Worm (Caenorhabditis elegans) whole organism, L3 larva: ENCODE data around the gene lpd-9.

Experiments
- R02D3.7 ChIP-seq: fragments of 150-350 bp; optimal IDR thresholded peaks from 2 replicates; lab custom pipeline; 2014; ENCODE audit warnings: missing biosample characterization, missing genetic modification characterization
- ZK546.5 ChIP-seq: sonication (generic microtip); optimal IDR thresholded peaks from 2 replicates; lab custom pipeline; 2017; ENCODE audit warnings: missing biosample characterization, missing genetic modification characterization
- ceh-28 ChIP-seq: fragments of 150-350 bp; optimal IDR thresholded peaks from 2 replicates; lab custom pipeline; 2014; ENCODE audit warnings: missing biosample characterization, missing genetic modification reagents, missing genetic modification characterization
- ceh-82 ChIP-seq: fragments of 150-350 bp; optimal IDR thresholded peaks from 2 replicates; lab custom pipeline; 2014; ENCODE audit warnings: missing biosample characterization, missing genetic modification characterization
- egl-27 ChIP-seq: sonication (generic microtip); optimal IDR thresholded peaks from 4 replicates; lab custom pipeline; 2017; ENCODE audit warnings: missing biosample characterization, missing genetic modification reagents, missing genetic modification characterization
- egl-5 ChIP-seq: fragments of 150-350 bp; optimal IDR thresholded peaks from 2 replicates; lab custom pipeline; 2017; ENCODE audit warnings: missing biosample characterization, missing genetic modification reagents, missing genetic modification characterization, inconsistent platforms
- elt-1 ChIP-seq: fragments of 150-350 bp; optimal IDR thresholded peaks from 2 replicates; lab custom pipeline; 2014; ENCODE audit warnings: missing biosample characterization, missing genetic modification characterization
- elt-2 ChIP-seq: sonication (generic microtip); optimal IDR thresholded peaks from 2 replicates; lab custom pipeline; 2016; ENCODE audit warnings: missing genetic modification reagents, mild to moderate bottlenecking, missing genetic modification characterization, missing compliant biosample characterization
- elt-3 ChIP-seq, 3 experiments: fragments of 150-350 bp in 1 of 3; sonication (generic microtip) in 2 of 3; optimal IDR thresholded peaks; 2 replicates in 2 of 3; 4 replicates in 1 of 3; lab custom pipeline; 2014 to 2017; ENCODE audit warnings: missing biosample characterization in 3 of 3, missing genetic modification characterization in 3 of 3
- fkh-2 ChIP-seq: fragments of 150-350 bp; optimal IDR thresholded peaks from 2 replicates; lab custom pipeline; 2014; ENCODE audit warnings: missing biosample characterization, missing genetic modification reagents, missing genetic modification characterization
- jun-1 ChIP-seq: fragments of 150-350 bp; optimal IDR thresholded peaks from 2 replicates; lab custom pipeline; 2014; ENCODE audit warnings: missing biosample characterization, missing genetic modification reagents, missing genetic modification characterization
- lin-15B ChIP-seq: fragments of 150-350 bp; optimal IDR thresholded peaks from 2 replicates; lab custom pipeline; 2014; ENCODE audit warnings: missing biosample characterization, missing genetic modification characterization
- lin-39 ChIP-seq: fragments of 150-350 bp; optimal IDR thresholded peaks from 2 replicates; lab custom pipeline; 2018; ENCODE audit warnings: missing biosample characterization, missing genetic modification reagents, missing genetic modification characterization
- lsy-12 ChIP-seq: sonication (generic microtip); optimal IDR thresholded peaks from 2 replicates; lab custom pipeline; 2016; ENCODE audit warnings: mild to moderate bottlenecking, missing genetic modification characterization, missing compliant biosample characterization
- mdl-1 ChIP-seq: fragments of 150-350 bp; optimal IDR thresholded peaks from 2 replicates; lab custom pipeline; 2014; ENCODE audit warnings: missing biosample characterization, missing genetic modification characterization
- mml-1 ChIP-seq: fragments of 150-350 bp; sonication (generic microtip); optimal IDR thresholded peaks from 3 replicates; lab custom pipeline; 2014; ENCODE audit warnings: missing biosample characterization, missing genetic modification characterization
- nfya-1 ChIP-seq: sonication (generic microtip); optimal IDR thresholded peaks from 2 replicates; lab custom pipeline; 2017; ENCODE audit warnings: missing genetic modification characterization, mild to moderate bottlenecking, missing compliant biosample characterization, antibody characterized with exemption, moderate library complexity; ENCODE audit not compliant: insufficient read depth
- nhr-11 ChIP-seq: fragments of 150-350 bp; optimal IDR thresholded peaks from 2 replicates; lab custom pipeline; 2014; ENCODE audit warnings: missing biosample characterization, missing genetic modification characterization
- nhr-23 ChIP-seq: fragments of 150-350 bp; optimal IDR thresholded peaks from 2 replicates; lab custom pipeline; 2014; ENCODE audit warnings: missing biosample characterization, missing genetic modification reagents, missing genetic modification characterization
- nhr-237 ChIP-seq: fragments of 150-350 bp; optimal IDR thresholded peaks from 2 replicates; lab custom pipeline; 2014; ENCODE audit warnings: missing biosample characterization, missing genetic modification characterization
- nhr-25 ChIP-seq: sonication (generic microtip); optimal IDR thresholded peaks from 2 replicates; lab custom pipeline; 2017; ENCODE audit warnings: missing biosample characterization, missing genetic modification characterization
- nhr-28 ChIP-seq: fragments of 150-350 bp; optimal IDR thresholded peaks from 2 replicates; lab custom pipeline; 2014; ENCODE audit warnings: missing biosample characterization, missing genetic modification characterization
- nhr-67 ChIP-seq: fragments of 150-350 bp; optimal IDR thresholded peaks from 2 replicates; lab custom pipeline; 2014; ENCODE audit warnings: missing biosample characterization, missing genetic modification characterization
- pha-4 ChIP-seq: fragments of 150-350 bp; optimal IDR thresholded peaks from 2 replicates; lab custom pipeline; 2014; ENCODE audit warnings: missing biosample characterization, missing genetic modification reagents, missing genetic modification characterization
- pqm-1 ChIP-seq: fragments of 150-350 bp; optimal IDR thresholded peaks from 2 replicates; lab custom pipeline; 2017; ENCODE audit warnings: missing biosample characterization, missing genetic modification characterization, inconsistent platforms
- sea-2 ChIP-seq: fragments of 150-350 bp; sonication (generic microtip); optimal IDR thresholded peaks from 4 replicates; lab custom pipeline; 2014; ENCODE audit warnings: missing biosample characterization, missing genetic modification reagents, missing genetic modification characterization
- skn-1 ChIP-seq: fragments of 150-350 bp; optimal IDR thresholded peaks from 2 replicates; lab custom pipeline; 2014; ENCODE audit warnings: missing biosample characterization, missing genetic modification characterization
- snpc-4 ChIP-seq: fragments of 150-350 bp; optimal IDR thresholded peaks from 2 replicates; lab custom pipeline; 2014; ENCODE audit warnings: missing biosample characterization, missing genetic modification characterization
- tbx-2 ChIP-seq: sonication (generic microtip); optimal IDR thresholded peaks from 2 replicates; lab custom pipeline; 2016; ENCODE audit warnings: mild to moderate bottlenecking, missing genetic modification characterization, missing compliant biosample characterization
- ztf-11 ChIP-seq: fragments of 150-350 bp; optimal IDR thresholded peaks from 2 replicates; lab custom pipeline; 2014; ENCODE audit warnings: missing biosample characterization, missing genetic modification characterization
- ztf-4 ChIP-seq: fragments of 150-350 bp; optimal IDR thresholded peaks from 2 replicates; lab custom pipeline; 2014; ENCODE audit warnings: missing biosample characterization, missing genetic modification characterization

lpd-9 gene

DNA sequence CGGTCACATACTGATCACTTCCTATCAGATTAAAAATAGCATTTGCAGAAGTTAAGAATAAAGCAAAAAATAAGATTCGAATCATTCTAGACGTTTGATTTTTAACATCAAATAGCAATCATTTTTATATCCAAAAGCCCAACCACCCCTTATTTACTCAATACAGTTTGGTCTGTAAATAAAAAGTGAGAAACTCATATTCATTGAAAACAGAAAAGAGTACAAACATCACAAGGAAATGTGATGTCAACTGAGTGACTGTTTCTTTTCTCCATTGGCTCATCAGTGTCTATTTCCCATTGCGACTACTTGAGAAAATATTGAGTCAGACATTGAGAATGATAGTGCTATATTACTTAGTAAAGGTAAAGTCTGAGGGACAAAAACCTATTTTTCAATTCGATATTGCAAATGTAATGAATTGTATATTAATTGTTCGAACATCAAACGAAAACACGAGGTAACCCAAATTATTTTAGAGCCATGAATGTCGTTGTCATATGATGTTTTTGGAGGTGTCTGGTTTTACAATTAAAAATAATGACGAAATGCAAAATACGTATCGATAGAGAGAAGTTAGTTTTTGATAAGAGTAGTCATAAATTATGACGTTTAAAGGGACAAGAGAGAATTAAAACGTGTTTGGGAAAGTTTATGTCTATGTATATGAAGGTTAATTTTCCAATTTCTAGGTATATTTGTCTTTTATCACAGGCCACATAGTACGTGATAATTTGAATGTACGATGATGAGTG lies 10.8 kb downstream of the lpd-9 start, which contains the start of gene ttr-23:
Gene ttr-23, minus strand, starts transcription at position 87 of the 755 bp plus-strand sequence.
- TF ChIP-seq pha-4 = peak; percentile 51
- TF ChIP-seq ztf-4 (tag; lab: Kevin White, UChicago) = no peak
- TF ChIP-seq tbx-2 (tag; lab: Kevin White, UChicago) = no peak
- peak; percentile 6 for TF ChIP-seq pqm-1 (tag; lab: Kevin White, UChicago)
- peak; percentile 70 for TF ChIP-seq elt-2
- TF ChIP-seq ceh-28 = peak; percentile 37

DNA sequence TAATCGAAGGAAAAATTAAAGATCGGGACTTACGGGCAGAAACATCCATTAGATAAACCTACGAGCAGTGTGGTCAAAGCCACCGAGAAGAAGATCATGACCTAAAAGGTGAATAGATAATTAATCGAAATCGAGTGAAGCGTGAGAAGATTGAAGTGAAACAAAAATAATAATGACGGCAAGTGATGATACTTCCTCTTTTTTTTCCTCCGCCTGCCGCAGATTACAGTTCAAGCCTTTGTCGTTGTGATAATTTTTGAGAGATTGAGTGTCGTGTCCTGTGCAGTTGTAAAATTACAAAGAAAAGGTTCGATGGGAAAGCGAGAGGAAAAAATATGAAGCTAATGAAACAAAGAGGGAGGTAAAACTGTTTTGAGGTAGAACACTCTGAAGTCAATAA lies 13.4 kb downstream of the lpd-9 start, which contains the start of gene T21C9.9:
Gene T21C9.9, minus strand, starts transcription at position 101 of the 400 bp plus-strand sequence.
- no peak for TF ChIP-seq nfya-1 (tag; lab: Kevin White, UChicago)

- TF ChIP-seq nhr-11 (tag; lab: Kevin White, UChicago) (no peak), pqm-1 (tag; lab: Kevin White, UChicago) (no peak), lin-15B (tag; lab: Kevin White, UChicago) (no peak), elt-1 (no peak), jun-1 (tag; lab: Kevin White, UChicago) (no peak)
Observed at ce11 chrV:10594810-10595209, 15.7 kb downstream of the lpd-9 start, which contains the start of gene T21C9.11. TSS of gene T21C9.11 (minus strand) at chrV:10594910.

ce11 chrV:10597234-10597633 lies 18.1 kb downstream of the lpd-9 start, which contains the start of gene T21C9.13:
TSS of gene T21C9.13 (plus strand) at chrV:10597266.
- TF ChIP-seq pqm-1 (tag; lab: Kevin White, UChicago) = no peak
- no peak for TF ChIP-seq nhr-23 (tag; lab: Kevin White, UChicago)
- TF ChIP-seq egl-27 (tag; lab: Kevin White, UChicago) = no peak
- no peak for TF ChIP-seq lsy-12 (tag; lab: Kevin White, UChicago)
- TF ChIP-seq lin-15B (tag; lab: Kevin White, UChicago) = no peak
- no peak for TF ChIP-seq fkh-2 (tag; lab: Kevin White, UChicago)
- TF ChIP-seq ZK546.5 (tag; lab: Kevin White, UChicago) = no peak
- no peak for TF ChIP-seq sea-2 (GFP tag; lab: Kevin White, UChicago)
- no peak for TF ChIP-seq egl-5
- no peak for TF ChIP-seq nhr-28 (tag; lab: Kevin White, UChicago)
- TF ChIP-seq nhr-67 (tag; lab: Kevin White, UChicago) = no peak
- no peak for TF ChIP-seq ztf-11 (tag; lab: Kevin White, UChicago)
- no peak for TF ChIP-seq nhr-11 (tag; lab: Kevin White, UChicago)
- no peak for TF ChIP-seq elt-3 (tag; optimal IDR thresholded peaks at IDR 0.05; lab: Kevin White, UChicago)
- no peak for TF ChIP-seq snpc-4 (tag; lab: Kevin White, UChicago)
- TF ChIP-seq R02D3.7 (tag; lab: Kevin White, UChicago) = no peak
- no peak for TF ChIP-seq mml-1 (tag; lab: Kevin White, UChicago)
- no peak for TF ChIP-seq nhr-237
- TF ChIP-seq lin-39 = no peak
- TF ChIP-seq, all 47 proteins: peak for 0

ce11 chrV:10598670-10599154 lies 19.6 kb downstream of the lpd-9 start, which contains the start of gene scpl-4:
TSS of gene scpl-4 (plus strand) at chrV:10599104.
- no peak for TF ChIP-seq lin-15B (tag; lab: Kevin White, UChicago)
- no peak for TF ChIP-seq skn-1
- TF ChIP-seq mml-1 (tag; lab: Kevin White, UChicago) = no peak
- no peak for TF ChIP-seq elt-2
- TF ChIP-seq nhr-23 (tag; lab: Kevin White, UChicago) = no peak
- TF ChIP-seq nhr-25 (tag; lab: Kevin White, UChicago) = no peak
- no peak for TF ChIP-seq jun-1 (tag; lab: Kevin White, UChicago)
- no peak for TF ChIP-seq elt-3 (tag; optimal IDR thresholded peaks at IDR 0.05; lab: Kevin White, UChicago)
- no peak for TF ChIP-seq ZK546.5 (tag; lab: Kevin White, UChicago)
- no peak for TF ChIP-seq pqm-1 (tag; lab: Kevin White, UChicago)
- no peak for TF ChIP-seq mdl-1 (tag; lab: Kevin White, UChicago)
- no peak for TF ChIP-seq ceh-28
- TF ChIP-seq ceh-82 (tag; lab: Kevin White, UChicago) = no peak
